Fruit fly (Drosophila melanogaster): ENCODE results near the gene CG4928.
A peak's percentile ranks its signal among the peaks of the same experiment; 100 is the strongest.

The CG4928 gene

DNA sequence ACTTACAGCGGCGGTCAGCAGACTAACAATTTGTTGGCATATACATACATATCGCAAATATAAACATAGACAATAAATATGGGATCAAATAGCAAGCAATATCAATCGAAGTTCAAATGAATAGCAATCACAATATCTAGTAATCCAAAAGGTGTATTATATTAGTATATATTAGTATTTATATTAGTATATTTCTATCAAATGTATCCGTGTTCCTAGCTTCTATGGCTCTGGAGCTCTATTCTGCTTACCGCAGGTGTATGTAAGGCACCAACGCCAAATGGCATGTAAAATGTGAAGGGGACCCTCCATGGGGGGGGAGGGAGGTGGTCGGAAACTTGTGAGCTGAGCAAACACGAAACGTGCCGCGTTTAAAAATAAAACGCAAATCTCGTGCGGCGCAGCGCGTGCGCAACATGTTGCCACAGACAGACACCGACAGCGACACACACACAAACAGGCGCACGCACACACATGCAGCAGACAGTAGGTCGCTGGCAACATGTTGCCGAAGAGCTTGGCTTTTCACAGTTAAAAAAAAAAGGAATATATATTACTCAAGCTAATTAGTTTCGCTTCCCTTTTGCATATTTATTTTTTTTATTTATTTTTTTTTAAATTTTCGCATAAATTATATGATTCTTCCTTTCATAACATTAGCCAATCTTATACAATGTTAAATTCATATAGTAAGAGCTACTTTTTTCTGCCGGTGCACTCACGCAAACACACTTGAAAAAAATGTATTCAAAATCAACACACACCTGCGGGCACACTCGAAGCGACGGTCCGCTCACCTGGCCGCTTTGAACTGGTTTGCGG lies 17.7 kb downstream of the CG4928 start (continued):
- TF ChIP-seq Hand (GFP tag; optimal IDR thresholded peaks at IDR 0.05) (no peak), lilli (GFP tag; optimal IDR thresholded peaks at IDR 0.05) (peak; percentile 57), CG14710 (tag; optimal IDR thresholded peaks at IDR 0.05) (peak; percentile 49), cg (GFP tag; optimal IDR thresholded peaks at IDR 0.05) (peak; percentile 67), her (GFP tag; optimal IDR thresholded peaks at IDR 0.05) (no peak), CG3065 (GFP tag; optimal IDR thresholded peaks at IDR 0.05) (no peak), caup (GFP tag; optimal IDR thresholded peaks at IDR 0.05; ENCODE audit: severe bottlenecking) (peak; percentile 44), grau (tag; optimal IDR thresholded peaks at IDR 0.05) (peak; percentile 60), CG18011 (GFP tag; optimal IDR thresholded peaks at IDR 0.05) (no peak), CG8765 (GFP tag; IDR thresholded peaks at IDR 0.05) (no peak), bcd (GFP tag; optimal IDR thresholded peaks at IDR 0.05) (peak; percentile 67), Dip3 (GFP tag; optimal IDR thresholded peaks at IDR 0.05) (no peak), CG7357 (GFP tag; IDR thresholded peaks at IDR 0.05) (0 out of 3 replicates have a peak, but pooled peaks have one; percentile 27), Adf1 (GFP tag; IDR thresholded peaks at IDR 0.05) (no peak), ssp (GFP tag; IDR thresholded peaks at IDR 0.05) (peak; percentile 51), bbx (GFP tag; IDR thresholded peaks at IDR 0.05; ENCODE audit: partially characterized antibody) (no peak), sc (optimal IDR thresholded peaks at IDR 0.05) (no peak), sc (GFP tag; optimal IDR thresholded peaks at IDR 0.05) (peak; percentile 17), NC2β (GFP tag; optimal IDR thresholded peaks at IDR 0.05) (no peak), CkIIα-i1 (GFP tag; IDR thresholded peaks at IDR 0.05) (no peak), gcm2 (GFP tag; optimal IDR thresholded peaks at IDR 0.05) (no peak), sug (tag; optimal IDR thresholded peaks at IDR 0.05) (peak; percentile 37), CG8290 (GFP tag; optimal IDR thresholded peaks at IDR 0.05) (no peak), CG8290 (tag; optimal IDR thresholded peaks at IDR 0.05) (peak in 1 of 2 experiments; percentile 21)

DNA sequence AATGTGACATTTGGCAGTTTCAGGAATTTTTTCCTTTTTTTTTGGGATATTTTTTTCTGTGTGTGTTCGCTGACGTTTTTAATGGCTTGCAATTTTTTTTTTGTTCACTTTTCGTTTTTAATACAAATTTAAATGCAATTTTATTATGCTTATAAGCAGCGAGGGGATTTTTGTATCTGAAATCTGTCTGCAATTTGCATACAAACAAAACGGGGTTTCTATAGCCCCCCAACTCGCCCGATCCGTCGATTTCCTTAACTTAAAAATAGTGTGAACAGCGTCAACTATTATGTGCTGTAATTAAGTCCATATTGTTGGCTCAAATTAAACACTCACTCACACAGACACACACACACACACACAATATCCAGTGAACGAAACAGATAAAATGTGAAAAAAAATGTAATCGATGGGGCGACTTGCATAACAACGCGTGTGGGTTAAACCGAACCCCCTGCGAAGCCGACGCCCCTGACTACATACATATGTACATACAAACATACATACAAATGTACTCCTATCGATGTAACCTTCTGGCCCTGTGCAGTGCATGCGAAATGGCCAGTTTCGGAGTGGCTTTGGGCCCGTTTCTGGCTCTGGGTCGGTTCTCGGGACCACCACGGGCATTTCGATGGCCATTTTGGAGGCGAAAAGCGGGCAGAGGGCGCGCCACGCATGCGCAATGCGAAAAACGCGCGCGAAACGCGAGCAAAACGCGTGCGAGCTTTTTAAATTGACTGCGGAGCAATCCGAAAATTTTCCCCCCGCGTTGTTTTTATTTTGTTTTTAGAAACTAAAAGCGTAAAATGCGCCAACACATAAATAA lies 19.2 kb downstream of the CG4928 start:
- TF ChIP-seq zfh2 (GFP tag; optimal IDR thresholded peaks at IDR 0.05): no peak
- no peak for TF ChIP-seq CG5953 (GFP tag; IDR thresholded peaks at IDR 0.05)
- no peak for TF ChIP-seq luna (GFP tag; optimal IDR thresholded peaks at IDR 0.05)
- TF ChIP-seq CG1529 (GFP tag; optimal IDR thresholded peaks at IDR 0.05): no peak
- TF ChIP-seq CG11696 (GFP tag; IDR thresholded peaks at IDR 0.05): no peak
- no peak for TF ChIP-seq CG12391 (tag; optimal IDR thresholded peaks at IDR 0.05)
- no peak for TF ChIP-seq gro (GFP tag; optimal IDR thresholded peaks at IDR 0.05)
- peak; percentile 17; the same call in 1 of the 2 replicates for TF ChIP-seq ap (GFP tag; IDR thresholded peaks at IDR 0.05)
- no peak for TF ChIP-seq Deaf1 (tag; optimal IDR thresholded peaks at IDR 0.05)
- no peak for TF ChIP-seq CG14441 (GFP tag; IDR thresholded peaks at IDR 0.05)
- no peak for TF ChIP-seq hb (GFP tag; IDR thresholded peaks at IDR 0.05; ENCODE audit: partially characterized antibody)
- no peak for TF ChIP-seq ac (GFP tag; optimal IDR thresholded peaks at IDR 0.05)
- no peak for TF ChIP-seq stc (GFP tag; IDR thresholded peaks at IDR 0.05)
- TF ChIP-seq CG3726 (GFP tag; IDR thresholded peaks at IDR 0.05): no peak
- TF ChIP-seq chif (GFP tag; optimal IDR thresholded peaks at IDR 0.05): no peak
- no peak for TF ChIP-seq CG10654 (GFP tag; optimal IDR thresholded peaks at IDR 0.05)
- no peak for TF ChIP-seq emc (GFP tag; optimal IDR thresholded peaks at IDR 0.05)
- peak; percentile 44; the same call in 1 of the 3 replicates for TF ChIP-seq Optix (GFP tag; IDR thresholded peaks at IDR 0.05)
- 0 out of 2 replicates have a peak, but pooled peaks have one; percentile 12 for TF ChIP-seq CG32772 (GFP tag; IDR thresholded peaks at IDR 0.05)
- TF ChIP-seq Lpt (GFP tag; optimal IDR thresholded peaks at IDR 0.05): no peak
- TF ChIP-seq Med (GFP tag): peak; percentile 62
- TF ChIP-seq Stat92E (GFP tag; optimal IDR thresholded peaks at IDR 0.05): no peak
- TF ChIP-seq run (tag; optimal IDR thresholded peaks at IDR 0.05): no peak
- TF ChIP-seq D (optimal IDR thresholded peaks at IDR 0.05): no peak
- TF ChIP-seq D (GFP tag; optimal IDR thresholded peaks at IDR 0.05): no peak
- TF ChIP-seq Rx (GFP tag; IDR thresholded peaks at IDR 0.05): no peak
